Worm (Caenorhabditis elegans): ENCODE measurements around the gene Y113G7A.12.

ce11 chrV:20127543-20127942 is 14.8 kb upstream of the Y113G7A.12 start:
- TF ChIP-seq snpc-4 (tag; optimal IDR thresholded peaks at IDR 0.05) (no peak), elt-3 (tag; optimal IDR thresholded peaks at IDR 0.05) (no peak)

All from whole organism, L2 larva.